Fruit fly (Drosophila melanogaster) whole organism, embryonic: Measurements from ENCODE around the gene CG2187.
A peak's percentile ranks its signal among the peaks of the same experiment; 100 is the strongest.

ENCODE experiments used
- CG10267 ChIP-seq: fragments of 200-800 bp; sonication (Bioruptor generic); optimal IDR thresholded peaks from 2 replicates; lab custom pipeline; 2018; ENCODE audit warnings: missing biosample characterization, mild to moderate bottlenecking, missing genetic modification characterization, moderate library complexity
- CG10321 ChIP-seq: fragments of 200-800 bp; sonication (Bioruptor generic); IDR thresholded peaks from 2 replicates; pipeline ENCODE4 v1.3.6; 2022; ENCODE audit warnings: missing biosample characterization, missing genetic modification characterization
- CG10654 ChIP-seq: fragments of 200-800 bp; sonication (Bioruptor generic); optimal IDR thresholded peaks from 2 replicates; lab custom pipeline; 2016; ENCODE audit warnings: missing biosample characterization, missing genetic modification characterization
- CG11723 ChIP-seq: fragments of 200-800 bp; sonication (Bioruptor generic); optimal IDR thresholded peaks from 2 replicates; lab custom pipeline; 2017; ENCODE audit warnings: missing biosample characterization, mild to moderate bottlenecking, missing genetic modification characterization
- CG12155 ChIP-seq: fragments of 200-800 bp; sonication (Bioruptor generic); optimal IDR thresholded peaks from 3 replicates; lab custom pipeline; 2016; ENCODE audit warnings: missing biosample characterization, missing genetic modification characterization
- CG12391 ChIP-seq: fragments of 200-800 bp; sonication (Bioruptor generic); optimal IDR thresholded peaks from 3 replicates; lab custom pipeline; 2018; ENCODE audit warnings: missing biosample characterization, mild to moderate bottlenecking, missing genetic modification characterization, moderate library complexity
- CG12769 ChIP-seq: fragments of 200-800 bp; sonication (Bioruptor generic); optimal IDR thresholded peaks from 2 replicates; lab custom pipeline; 2019; ENCODE audit warnings: missing biosample characterization, mild to moderate bottlenecking, missing genetic modification characterization, moderate library complexity
- CG1647 ChIP-seq: fragments of 200-800 bp; sonication (Bioruptor generic); optimal IDR thresholded peaks from 3 replicates; lab custom pipeline; 2016; ENCODE audit warnings: missing biosample characterization, missing genetic modification characterization
- CG16779 ChIP-seq: fragments of 200-800 bp; sonication (Bioruptor generic); IDR thresholded peaks from 2 replicates; pipeline ENCODE4 v1.3.6; 2022; ENCODE audit warnings: missing biosample characterization, missing genetic modification characterization
- CG17802 ChIP-seq: fragments of 200-800 bp; sonication (Bioruptor generic); optimal IDR thresholded peaks from 2 replicates; lab custom pipeline; 2018; ENCODE audit warnings: missing biosample characterization, mild to moderate bottlenecking, missing genetic modification characterization, moderate library complexity
- CG30403 ChIP-seq: fragments of 200-800 bp; sonication (Bioruptor generic); optimal IDR thresholded peaks from 3 replicates; lab custom pipeline; 2016; ENCODE audit warnings: missing biosample characterization, missing genetic modification characterization
- CG31441 ChIP-seq: fragments of 200-800 bp; sonication (Bioruptor generic); IDR thresholded peaks from 2 replicates; pipeline ENCODE4 v1.3.6; 2022; ENCODE audit warnings: missing biosample characterization, missing genetic modification characterization
- CG32532 ChIP-seq: fragments of 200-800 bp; sonication (Bioruptor generic); IDR thresholded peaks from 2 replicates; pipeline ENCODE4 v1.3.6; 2022; ENCODE audit warnings: missing biosample characterization, missing genetic modification characterization
- CG3407 ChIP-seq: fragments of 200-800 bp; sonication (Bioruptor generic); optimal IDR thresholded peaks from 2 replicates; lab custom pipeline; 2018; ENCODE audit warnings: missing biosample characterization, mild to moderate bottlenecking, missing genetic modification characterization
- CG5953 ChIP-seq: fragments of 200-800 bp; sonication (Bioruptor generic); IDR thresholded peaks from 2 replicates; pipeline ENCODE4 v1.3.6; 2022; ENCODE audit warnings: missing biosample characterization, missing genetic modification characterization
- CG6654 ChIP-seq: fragments of 200-800 bp; sonication (Bioruptor generic); optimal IDR thresholded peaks from 2 replicates; lab custom pipeline; 2017; ENCODE audit warnings: missing biosample characterization, mild to moderate bottlenecking, missing genetic modification characterization
- CG6813 ChIP-seq: fragments of 200-800 bp; sonication (Bioruptor generic); optimal IDR thresholded peaks from 2 replicates; lab custom pipeline; 2017; ENCODE audit warnings: missing biosample characterization, missing genetic modification characterization, mild to moderate bottlenecking, moderate library complexity, missing genetic modification reagents
- CG7839 ChIP-seq: fragments of 200-800 bp; sonication (Bioruptor generic); optimal IDR thresholded peaks from 3 replicates; lab custom pipeline; 2018; ENCODE audit warnings: missing biosample characterization, mild to moderate bottlenecking, missing genetic modification characterization, moderate library complexity
- Camta ChIP-seq: fragments of 200-800 bp; sonication (Bioruptor generic); optimal IDR thresholded peaks from 2 replicates; lab custom pipeline; 2016; ENCODE audit warnings: missing biosample characterization, missing genetic modification characterization
- D19B ChIP-seq: fragments of 200-800 bp; sonication (Bioruptor generic); optimal IDR thresholded peaks from 2 replicates; lab custom pipeline; 2017; ENCODE audit warnings: missing biosample characterization, mild to moderate bottlenecking, missing genetic modification characterization
- Gug ChIP-seq: fragments of 200-800 bp; sonication (Bioruptor generic); IDR thresholded peaks from 4 replicates; pipeline ENCODE4 v1.3.6; 2022; ENCODE audit warnings: missing biosample characterization, missing genetic modification characterization
- Hmr ChIP-seq: fragments of 200-800 bp; sonication (Bioruptor generic); optimal IDR thresholded peaks from 3 replicates; lab custom pipeline; 2017; ENCODE audit warnings: mild to moderate bottlenecking, missing biosample characterization, missing genetic modification reagents, missing genetic modification characterization
- Hr51 ChIP-seq, 2 experiments: fragments of 200-800 bp; sonication (Bioruptor generic); optimal IDR thresholded peaks; 2 replicates in 1 of 2; 3 replicates in 1 of 2; lab custom pipeline; 2016 to 2018; ENCODE audit warnings: missing biosample characterization in 2 of 2, missing genetic modification characterization in 2 of 2, mild to moderate bottlenecking in 1 of 2, moderate library complexity in 1 of 2
- Hsf ChIP-seq: fragments of 200-800 bp; sonication (Bioruptor generic); optimal IDR thresholded peaks from 3 replicates; lab custom pipeline; 2016; ENCODE audit warnings: missing biosample characterization, missing genetic modification characterization
- Lhr ChIP-seq: fragments of 200-800 bp; sonication (Bioruptor generic); optimal IDR thresholded peaks from 3 replicates; lab custom pipeline; 2017; ENCODE audit warnings: mild to moderate bottlenecking, missing biosample characterization, missing genetic modification reagents, missing genetic modification characterization
- Lpt ChIP-seq: fragments of >200 bp; optimal IDR thresholded peaks from 2 replicates; lab custom pipeline; 2018; ENCODE audit warnings: missing biosample characterization, missing genetic modification characterization
- Max ChIP-seq: fragments of 200-800 bp; sonication (Bioruptor generic); optimal IDR thresholded peaks from 2 replicates; lab custom pipeline; 2016; ENCODE audit warnings: missing biosample characterization, mild to moderate bottlenecking, missing genetic modification characterization
- Oli ChIP-seq: fragments of 200-800 bp; sonication (Bioruptor generic); optimal IDR thresholded peaks from 2 replicates; lab custom pipeline; 2018; ENCODE audit warnings: missing biosample characterization, mild to moderate bottlenecking, missing genetic modification characterization, moderate library complexity
- Spps ChIP-seq: fragments of 200-800 bp; sonication (Bioruptor generic); optimal IDR thresholded peaks from 2 replicates; lab custom pipeline; 2018; ENCODE audit warnings: missing biosample characterization, mild to moderate bottlenecking, missing genetic modification characterization
- ase ChIP-seq: fragments of 200-800 bp; sonication (Bioruptor generic); IDR thresholded peaks from 3 replicates; pipeline ENCODE4 v1.3.6; 2022; ENCODE audit warnings: missing biosample characterization, missing genetic modification characterization
- bbx ChIP-seq: fragments of 200-800 bp; sonication (Bioruptor generic); IDR thresholded peaks from 2 replicates; pipeline ENCODE4 v1.3.6; 2022; ENCODE audit warnings: missing biosample characterization, missing genetic modification characterization; ENCODE audit not compliant: partially characterized antibody
- emc ChIP-seq: fragments of 200-800 bp; sonication (Bioruptor generic); optimal IDR thresholded peaks from 2 replicates; lab custom pipeline; 2016; ENCODE audit warnings: missing biosample characterization, missing genetic modification characterization
- fd3F ChIP-seq: fragments of 200-800 bp; sonication (Bioruptor generic); optimal IDR thresholded peaks from 2 replicates; lab custom pipeline; 2018; ENCODE audit warnings: missing biosample characterization, mild to moderate bottlenecking, missing genetic modification characterization, moderate library complexity
- fd64A ChIP-seq: fragments of 200-800 bp; sonication (Bioruptor generic); optimal IDR thresholded peaks from 3 replicates; lab custom pipeline; 2018; ENCODE audit warnings: missing biosample characterization, mild to moderate bottlenecking, missing genetic modification characterization
- fru ChIP-seq: fragments of >200 bp; optimal IDR thresholded peaks from 2 replicates; lab custom pipeline; 2017
- hkb ChIP-seq, 2 experiments: fragments of 200-800 bp in 1 of 2; fragments of >200 bp in 1 of 2; sonication (Bioruptor generic) in 1 of 2; IDR thresholded peaks in 1 of 2; optimal IDR thresholded peaks in 1 of 2; 2 replicates each; pipeline versions ENCODE4 v1.3.6 to Lab custom; 2017 to 2022; ENCODE audit warnings: missing biosample characterization in 1 of 2, missing genetic modification characterization in 1 of 2
- luna ChIP-seq: fragments of 200-800 bp; sonication (Bioruptor generic); optimal IDR thresholded peaks from 2 replicates; lab custom pipeline; 2016; ENCODE audit warnings: missing biosample characterization, missing genetic modification characterization
- nmo ChIP-seq: fragments of 200-800 bp; sonication (Bioruptor generic); optimal IDR thresholded peaks from 2 replicates; lab custom pipeline; 2018; ENCODE audit warnings: missing biosample characterization, mild to moderate bottlenecking, missing genetic modification characterization, moderate library complexity
- odd ChIP-seq: fragments of 200-800 bp; sonication (Bioruptor generic); optimal IDR thresholded peaks from 2 replicates; lab custom pipeline; 2017; ENCODE audit warnings: missing biosample characterization, mild to moderate bottlenecking, missing genetic modification characterization
- phol ChIP-seq: fragments of 200-800 bp; sonication (Bioruptor generic); optimal IDR thresholded peaks from 3 replicates; lab custom pipeline; 2018; ENCODE audit warnings: missing biosample characterization, mild to moderate bottlenecking, missing genetic modification characterization, moderate library complexity
- pum ChIP-seq: fragments of 200-800 bp; sonication (Bioruptor generic); optimal IDR thresholded peaks from 2 replicates; lab custom pipeline; 2016; ENCODE audit warnings: missing biosample characterization, missing genetic modification characterization
- rib ChIP-seq: fragments of 200-800 bp; sonication (Bioruptor generic); IDR thresholded peaks from 2 replicates; pipeline ENCODE4 v1.3.6; 2022; ENCODE audit warnings: missing biosample characterization, missing genetic modification characterization
- scrt ChIP-seq: fragments of 200-800 bp; sonication (Bioruptor generic); optimal IDR thresholded peaks from 2 replicates; lab custom pipeline; 2018; ENCODE audit warnings: missing biosample characterization, mild to moderate bottlenecking, missing genetic modification characterization, moderate library complexity
- sqz ChIP-seq: fragments of 200-800 bp; sonication (Bioruptor generic); optimal IDR thresholded peaks from 3 replicates; lab custom pipeline; 2018; ENCODE audit warnings: missing biosample characterization, mild to moderate bottlenecking, missing genetic modification characterization
- sug ChIP-seq: fragments of 200-800 bp; optimal IDR thresholded peaks from 2 replicates; lab custom pipeline; 2019; ENCODE audit warnings: missing biosample characterization, mild to moderate bottlenecking, missing genetic modification characterization, moderate library complexity
- twi ChIP-seq: fragments of 200-800 bp; optimal IDR thresholded peaks from 2 replicates; lab custom pipeline; 2019; ENCODE audit warnings: missing biosample characterization, mild to moderate bottlenecking, missing genetic modification characterization, moderate library complexity
- vnd ChIP-seq: fragments of 200-800 bp; sonication (Bioruptor generic); IDR thresholded peaks from 3 replicates; pipeline ENCODE4 v1.3.6; 2022; ENCODE audit warnings: missing biosample characterization, missing genetic modification characterization; ENCODE audit not compliant: partially characterized antibody
- z ChIP-seq: fragments of 200-800 bp; sonication (Bioruptor generic); IDR thresholded peaks from 3 replicates; pipeline ENCODE4 v1.3.6; 2022; ENCODE audit warnings: missing biosample characterization, missing genetic modification characterization

Gene CG2187

dm6 chr3R:31776583-31777362 lies 18.3 kb upstream of the CG2187 start, which contains the start of the genes CG2126 and faf (continued):
- TF ChIP-seq CG17802 (tag; lab: Kevin White, UChicago) (peak; percentile 35), bbx (peak; percentile 26; the same call in 1 of the 2 replicates), rib (GFP tag; lab: Robert Waterston, UW) (0 out of 2 replicates have a peak, but pooled peaks have one; percentile 36), Spps (tag; lab: Kevin White, UChicago) (peak; percentile 25), emc (GFP tag; lab: Kevin White, UChicago) (peak; percentile 26), vnd (GFP tag; lab: Robert Waterston, UW) (0 out of 3 replicates have a peak, but pooled peaks have one; percentile 48), D19B (GFP tag; lab: Kevin White, UChicago) (peak; percentile 43), CG32532 (GFP tag; lab: Robert Waterston, UW) (peak; percentile 82), Hsf (peak; percentile 58), Camta (GFP tag; lab: Kevin White, UChicago) (peak; percentile 23), odd (GFP tag; lab: Kevin White, UChicago) (peak; percentile 35), CG6813 (peak; percentile 14), ase (GFP tag; lab: Robert Waterston, UW) (peak; percentile 72; the same call in 1 of the 3 replicates), Hr51 (GFP tag; optimal IDR thresholded peaks at IDR 0.05; lab: Kevin White, UChicago) (peak; percentile 10 to 84), Max (GFP tag; lab: Kevin White, UChicago) (peak; percentile 55), fru (lab: Kevin White, UChicago) (no peak), CG12155 (GFP tag; lab: Kevin White, UChicago) (peak; percentile 75), Oli (peak; percentile 69), scrt (GFP tag; lab: Kevin White, UChicago) (peak; percentile 53), z (GFP tag; lab: Robert Waterston, UW) (no peak), Lpt (GFP tag; lab: Kevin White, UChicago) (no peak), fd3F (GFP tag; lab: Kevin White, UChicago) (peak; percentile 78), sqz (GFP tag; lab: Kevin White, UChicago) (no peak), sug (tag; lab: Kevin White, UChicago) (peak; percentile 74), CG5953 (GFP tag; lab: Robert Waterston, UW) (0 out of 2 replicates have a peak, but pooled peaks have one; percentile 29), CG1647 (GFP tag; lab: Kevin White, UChicago) (peak; percentile 6), CG12391 (tag; lab: Kevin White, UChicago) (peak; percentile 92), CG6654 (GFP tag; lab: Kevin White, UChicago) (peak; percentile 29), CG7839 (tag; lab: Kevin White, UChicago) (peak; percentile 83), twi (peak; percentile 58), CG10321 (no peak), CG3407 (GFP tag; lab: Kevin White, UChicago) (peak; percentile 65), Gug (GFP tag; lab: Robert Waterston, UW) (peak; percentile 75), hkb (optimal IDR thresholded peaks at IDR 0.05; lab: Kevin White, UChicago) (no peak), hkb (GFP tag; IDR thresholded peaks at IDR 0.05; lab: Robert Waterston, UW) (peak; percentile 79), phol (peak; percentile 90), CG10267 (tag; lab: Kevin White, UChicago) (peak; percentile 80), CG12769 (tag; lab: Kevin White, UChicago) (no peak), luna (GFP tag; lab: Kevin White, UChicago) (no peak), CG30403 (GFP tag; lab: Kevin White, UChicago) (peak; percentile 84), Lhr (GFP tag; lab: Kevin White, UChicago) (peak; percentile 38), nmo (GFP tag; lab: Kevin White, UChicago) (peak; percentile 88), CG10654 (GFP tag; lab: Kevin White, UChicago) (peak; percentile 63), fd64A (GFP tag; lab: Kevin White, UChicago) (no peak), Hmr (GFP tag; lab: Kevin White, UChicago) (peak; percentile 77), CG11723 (peak; percentile 54), pum (GFP tag; lab: Kevin White, UChicago) (peak; percentile 41), CG31441 (GFP tag; lab: Robert Waterston, UW) (peak; percentile 86), CG16779 (GFP tag; lab: Robert Waterston, UW) (no peak)
